Fruit fly (Drosophila melanogaster): ENCODE data around the gene CG15824.

The CG15824 gene

DNA sequence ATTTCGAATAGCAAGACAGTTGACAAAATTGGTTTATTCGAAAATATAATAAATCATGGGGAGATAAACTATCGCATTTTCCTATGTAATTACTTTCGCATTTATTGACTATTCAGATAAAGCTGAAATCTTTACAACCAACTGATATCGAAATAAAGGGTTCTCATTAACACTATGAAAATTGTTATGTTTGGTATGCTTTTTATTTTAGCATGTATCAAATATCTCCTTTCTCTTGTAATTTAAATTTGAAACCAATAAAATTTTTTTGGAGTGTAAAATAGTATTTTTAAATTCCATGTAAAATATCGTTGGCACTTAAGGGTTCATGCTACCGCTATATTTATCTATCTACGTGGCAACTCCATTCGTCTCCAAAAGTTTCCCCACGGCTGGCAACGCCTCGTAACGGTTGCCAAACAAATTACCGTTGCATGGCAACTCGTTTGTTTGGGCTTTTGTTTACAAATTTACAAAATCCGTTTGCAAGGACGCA is 29.8 kb downstream of the CG15824 start, which contains the start of gene CG13949 (continued):
- TF ChIP-seq CG15011 (GFP tag; optimal IDR thresholded peaks at IDR 0.05) (no peak), knrl (GFP tag; IDR thresholded peaks at IDR 0.05; ENCODE audit: partially characterized antibody) (peak; percentile 56), fd3F (GFP tag; optimal IDR thresholded peaks at IDR 0.05) (peak; percentile 38), CG3065 (GFP tag; optimal IDR thresholded peaks at IDR 0.05) (no peak), Ptx1 (GFP tag; IDR thresholded peaks at IDR 0.05) (peak; percentile 82), lab (GFP tag; optimal IDR thresholded peaks at IDR 0.05) (peak; percentile 85), sens (GFP tag) (peak; percentile 94), CG7271 (tag; optimal IDR thresholded peaks at IDR 0.05) (no peak), sd (tag; optimal IDR thresholded peaks at IDR 0.05) (peak; percentile 53), CG15269 (tag; optimal IDR thresholded peaks at IDR 0.05) (peak; percentile 72), NfI (GFP tag; optimal IDR thresholded peaks at IDR 0.05) (peak; percentile 62), CG7786 (GFP tag; optimal IDR thresholded peaks at IDR 0.05) (no peak), dmrt99B (tag; optimal IDR thresholded peaks at IDR 0.05) (peak; percentile 46), Elba2 (GFP tag; optimal IDR thresholded peaks at IDR 0.05) (no peak), CG8281 (tag; optimal IDR thresholded peaks at IDR 0.05) (no peak), CG13296 (GFP tag; optimal IDR thresholded peaks at IDR 0.05) (peak; percentile 40), fd64A (GFP tag; optimal IDR thresholded peaks at IDR 0.05) (no peak), CG12744 (GFP tag; optimal IDR thresholded peaks at IDR 0.05) (no peak), ham (GFP tag; IDR thresholded peaks at IDR 0.05) (no peak), disco-r (GFP tag; optimal IDR thresholded peaks at IDR 0.05) (peak; percentile 47), CG1603 (tag; optimal IDR thresholded peaks at IDR 0.05) (peak; percentile 73), ash1 (GFP tag; optimal IDR thresholded peaks at IDR 0.05) (no peak), dan (GFP tag; IDR thresholded peaks at IDR 0.05) (no peak), gem (tag; optimal IDR thresholded peaks at IDR 0.05) (peak; percentile 81), org-1 (GFP tag; optimal IDR thresholded peaks at IDR 0.05) (no peak), Taf1 (GFP tag; IDR thresholded peaks at IDR 0.05) (peak; percentile 45), mam (GFP tag; optimal IDR thresholded peaks at IDR 0.05) (peak; percentile 65), ci (GFP tag; IDR thresholded peaks at IDR 0.05) (peak; percentile 61), Deaf1 (tag; optimal IDR thresholded peaks at IDR 0.05) (peak; percentile 33), eve (GFP tag; optimal IDR thresholded peaks at IDR 0.05) (no peak), CG4820 (GFP tag; optimal IDR thresholded peaks at IDR 0.05) (peak; percentile 17), Pdp1 (GFP tag; optimal IDR thresholded peaks at IDR 0.05) (peak; percentile 1 to 66), dimm (GFP tag; IDR thresholded peaks at IDR 0.05) (no peak), gsb (GFP tag; IDR thresholded peaks at IDR 0.05) (peak; percentile 24; the same call in 1 of the 2 replicates), gsb-n (tag; optimal IDR thresholded peaks at IDR 0.05) (peak; percentile 38), Mrtf (GFP tag; IDR thresholded peaks at IDR 0.05) (peak; percentile 70; the same call in 2 of the 3 replicates), emc (GFP tag; optimal IDR thresholded peaks at IDR 0.05) (no peak), fru (optimal IDR thresholded peaks at IDR 0.05) (no peak), usp (GFP tag; optimal IDR thresholded peaks at IDR 0.05) (no peak), hkb (optimal IDR thresholded peaks at IDR 0.05) (peak; percentile 63), hkb (GFP tag; IDR thresholded peaks at IDR 0.05) (peak; percentile 85), CG13775 (GFP tag; optimal IDR thresholded peaks at IDR 0.05) (peak; percentile 36), so (GFP tag; IDR thresholded peaks at IDR 0.05) (no peak), Hr39 (optimal IDR thresholded peaks at IDR 0.05) (no peak), CG13287 (GFP tag; IDR thresholded peaks at IDR 0.05; ENCODE audit: partially characterized antibody) (peak; percentile 66), Atf-2 (GFP tag; optimal IDR thresholded peaks at IDR 0.05) (peak; percentile 33), CG32532 (GFP tag; IDR thresholded peaks at IDR 0.05) (peak; percentile 87)
